Fruit fly (Drosophila melanogaster): ENCODE measurements around the gene Wnt10.

Gene Wnt10

DNA sequence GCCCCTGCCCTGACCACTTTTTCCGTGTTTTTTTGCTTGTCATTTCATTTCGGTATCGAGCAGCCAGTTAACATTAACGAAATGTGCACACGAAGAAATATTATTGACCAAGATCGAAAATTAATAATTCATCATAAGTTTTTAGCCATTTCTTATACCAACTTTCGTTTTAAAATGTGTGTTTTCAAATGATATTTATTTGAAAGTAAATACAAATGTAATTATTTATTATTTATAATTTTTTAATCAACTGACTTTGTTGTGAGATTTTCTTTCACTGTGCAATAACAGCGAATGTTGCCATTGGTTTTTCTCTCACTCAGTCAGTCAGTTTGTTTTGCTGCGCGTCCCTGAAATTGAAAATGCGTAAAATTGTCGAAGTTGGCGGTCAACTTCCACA, 32.6 kb downstream of the Wnt10 start (continued):
- peak; percentile 60 for TF ChIP-seq Ssrp (tag; optimal IDR thresholded peaks at IDR 0.05)
- TF ChIP-seq Hr78 (GFP tag; optimal IDR thresholded peaks at IDR 0.05): peak in 1 of 2 experiments; percentile 36
- TF ChIP-seq YL-1 (GFP tag; optimal IDR thresholded peaks at IDR 0.05): no peak
- TF ChIP-seq CG6272 (GFP tag; IDR thresholded peaks at IDR 0.05): no peak
- peak; percentile 44; the same call in 1 of the 2 replicates for TF ChIP-seq wor (GFP tag; IDR thresholded peaks at IDR 0.05)
- TF ChIP-seq CG10209 (GFP tag; optimal IDR thresholded peaks at IDR 0.05): peak; percentile 58
- TF ChIP-seq D (optimal IDR thresholded peaks at IDR 0.05): no peak
- TF ChIP-seq D (GFP tag; optimal IDR thresholded peaks at IDR 0.05): peak; percentile 23
- TF ChIP-seq CG43689 (GFP tag; IDR thresholded peaks at IDR 0.05): 0 out of 2 replicates have a peak, but pooled peaks have one; percentile 14
- peak; percentile 48 for TF ChIP-seq CG10267 (tag; optimal IDR thresholded peaks at IDR 0.05)
- peak; percentile 23 for TF ChIP-seq Vsx1 (GFP tag; optimal IDR thresholded peaks at IDR 0.05)
- peak; percentile 48 for TF ChIP-seq Xbp1 (GFP tag; optimal IDR thresholded peaks at IDR 0.05)
- peak; percentile 66 for TF ChIP-seq Sox100B (GFP tag; optimal IDR thresholded peaks at IDR 0.05)
- peak; percentile 37 for TF ChIP-seq CG18619 (GFP tag; optimal IDR thresholded peaks at IDR 0.05)
- peak; percentile 30; the same call in 1 of the 2 replicates for TF ChIP-seq CG14667 (GFP tag; IDR thresholded peaks at IDR 0.05)
- TF ChIP-seq bsh (GFP tag; optimal IDR thresholded peaks at IDR 0.05): peak in 1 of 2 experiments; percentile 44
- peak; percentile 53 for TF ChIP-seq CG9932 (GFP tag; IDR thresholded peaks at IDR 0.05)
- TF ChIP-seq Nf-YB (GFP tag; optimal IDR thresholded peaks at IDR 0.05): peak; percentile 25
- peak; percentile 22 for TF ChIP-seq CG15601 (tag; optimal IDR thresholded peaks at IDR 0.05)
- TF ChIP-seq nmo (GFP tag; optimal IDR thresholded peaks at IDR 0.05): peak; percentile 68
- TF ChIP-seq dpn (GFP tag; optimal IDR thresholded peaks at IDR 0.05): peak in 1 of 2 experiments; percentile 44
- peak; percentile 46 for TF ChIP-seq salm (tag; optimal IDR thresholded peaks at IDR 0.05)
- TF ChIP-seq CG14710 (tag; optimal IDR thresholded peaks at IDR 0.05): peak; percentile 11
- peak; percentile 7 for TF ChIP-seq CG10654 (GFP tag; optimal IDR thresholded peaks at IDR 0.05)
- peak; percentile 45 for TF ChIP-seq CG14441 (GFP tag; IDR thresholded peaks at IDR 0.05)
- TF ChIP-seq sqz (GFP tag; optimal IDR thresholded peaks at IDR 0.05): peak; percentile 56
- peak in 1 of 2 experiments; percentile 70 for TF ChIP-seq Eip74EF (GFP tag; optimal IDR thresholded peaks at IDR 0.05)
- TF ChIP-seq CG17802 (tag; optimal IDR thresholded peaks at IDR 0.05): no peak
- TF ChIP-seq al (GFP tag; IDR thresholded peaks at IDR 0.05): 0 out of 2 replicates have a peak, but pooled peaks have one; percentile 32
- peak; percentile 71 for TF ChIP-seq Rfx (GFP tag; IDR thresholded peaks at IDR 0.05)
- TF ChIP-seq BtbVII (GFP tag; optimal IDR thresholded peaks at IDR 0.05): peak; percentile 49
- TF ChIP-seq Dll (GFP tag; IDR thresholded peaks at IDR 0.05; ENCODE audit: partially characterized antibody): no peak
- TF ChIP-seq gcm (GFP tag; optimal IDR thresholded peaks at IDR 0.05): peak; percentile 54
- TF ChIP-seq CG18599 (GFP tag; optimal IDR thresholded peaks at IDR 0.05): peak; percentile 63
- TF ChIP-seq Fer1 (GFP tag; optimal IDR thresholded peaks at IDR 0.05): peak; percentile 69
- no peak for TF ChIP-seq CG13287 (GFP tag; IDR thresholded peaks at IDR 0.05; ENCODE audit: partially characterized antibody)
- peak; percentile 60 for TF ChIP-seq seq (GFP tag; IDR thresholded peaks at IDR 0.05)
- TF ChIP-seq stc (GFP tag; IDR thresholded peaks at IDR 0.05): 0 out of 2 replicates have a peak, but pooled peaks have one; percentile 33
- TF ChIP-seq Optix (GFP tag; IDR thresholded peaks at IDR 0.05): no peak
- TF ChIP-seq CG2120 (GFP tag; optimal IDR thresholded peaks at IDR 0.05): peak; percentile 27
- TF ChIP-seq CG32767 (GFP tag; IDR thresholded peaks at IDR 0.05): 0 out of 2 replicates have a peak, but pooled peaks have one; percentile 34
- TF ChIP-seq lov (optimal IDR thresholded peaks at IDR 0.05): no peak
- no peak for TF ChIP-seq lov (GFP tag; IDR thresholded peaks at IDR 0.05)
- TF ChIP-seq so (GFP tag; IDR thresholded peaks at IDR 0.05): 0 out of 3 replicates have a peak, but pooled peaks have one; percentile 52
- TF ChIP-seq CG11504 (tag; optimal IDR thresholded peaks at IDR 0.05): peak; percentile 86
- TF ChIP-seq Nf-YC (tag; optimal IDR thresholded peaks at IDR 0.05): peak; percentile 35
- 0 out of 2 replicates have a peak, but pooled peaks have one; percentile 43 for TF ChIP-seq gsb (GFP tag; IDR thresholded peaks at IDR 0.05)
- TF ChIP-seq CG10147 (GFP tag; optimal IDR thresholded peaks at IDR 0.05): peak; percentile 60
- TF ChIP-seq TFAM (GFP tag; optimal IDR thresholded peaks at IDR 0.05): no peak
